Worm (Caenorhabditis elegans) whole organism, late embryonic: ENCODE measurements around the gene Y53F4B.18.

ENCODE experiments used
- C08G9.2 ChIP-seq: sonication (generic microtip); optimal IDR thresholded peaks from 2 replicates; lab custom pipeline; 2016; ENCODE audit warnings: mild to moderate bottlenecking, missing genetic modification characterization, moderate library complexity, missing compliant biosample characterization
- ama-1 ChIP-seq: fragments of 150-350 bp; optimal IDR thresholded peaks from 2 replicates; lab custom pipeline; 2014
- ceh-19 ChIP-seq: fragments of 200-800 bp; sonication (Bioruptor generic); optimal IDR thresholded peaks from 2 replicates; lab custom pipeline; 2018; ENCODE audit warnings: mild to moderate bottlenecking, missing genetic modification characterization, missing compliant biosample characterization
- ceh-31 ChIP-seq: sonication (generic microtip); optimal IDR thresholded peaks from 2 replicates; lab custom pipeline; 2016; ENCODE audit warnings: missing genetic modification characterization, missing compliant biosample characterization
- ceh-48 ChIP-seq: sonication (generic microtip); optimal IDR thresholded peaks from 2 replicates; lab custom pipeline; 2016; ENCODE audit warnings: missing genetic modification characterization, inconsistent platforms, missing compliant biosample characterization
- ceh-6 ChIP-seq: fragments of 200-800 bp; sonication (Bioruptor generic); optimal IDR thresholded peaks from 2 replicates; lab custom pipeline; 2018; ENCODE audit warnings: mild to moderate bottlenecking, missing genetic modification characterization, missing compliant biosample characterization
- ceh-9 ChIP-seq: sonication (generic microtip); optimal IDR thresholded peaks from 2 replicates; lab custom pipeline; 2016; ENCODE audit warnings: mild to moderate bottlenecking, missing genetic modification characterization, inconsistent platforms, missing compliant biosample characterization
- elt-2 ChIP-seq: sonication (generic microtip); optimal IDR thresholded peaks from 2 replicates; lab custom pipeline; 2016; ENCODE audit warnings: missing genetic modification reagents, missing genetic modification characterization, missing compliant biosample characterization
- elt-4 ChIP-seq: sonication (generic microtip); optimal IDR thresholded peaks from 2 replicates; lab custom pipeline; 2016; ENCODE audit warnings: missing genetic modification characterization, missing compliant biosample characterization
- ets-4 ChIP-seq: sonication (generic microtip); optimal IDR thresholded peaks from 2 replicates; lab custom pipeline; 2016; ENCODE audit warnings: missing genetic modification characterization, missing compliant biosample characterization
- fax-1 ChIP-seq: sonication (generic microtip); optimal IDR thresholded peaks from 2 replicates; lab custom pipeline; 2016; ENCODE audit warnings: missing genotype, missing genetic modification characterization, missing compliant biosample characterization
- hlh-13 ChIP-seq: fragments of 200-800 bp; sonication (Bioruptor generic); optimal IDR thresholded peaks from 2 replicates; lab custom pipeline; 2018; ENCODE audit warnings: mild to moderate bottlenecking, missing genetic modification characterization, missing compliant biosample characterization
- hlh-15 ChIP-seq: sonication (generic microtip); optimal IDR thresholded peaks from 2 replicates; lab custom pipeline; 2016; ENCODE audit warnings: missing genetic modification characterization, missing compliant biosample characterization
- lin-11 ChIP-seq: fragments of 200-800 bp; sonication (Bioruptor generic); optimal IDR thresholded peaks from 2 replicates; lab custom pipeline; 2018; ENCODE audit warnings: mild to moderate bottlenecking, missing genetic modification characterization, missing compliant biosample characterization
- nfya-1 ChIP-seq: sonication (generic microtip); optimal IDR thresholded peaks from 2 replicates; lab custom pipeline; 2017; ENCODE audit warnings: missing genetic modification characterization, mild to moderate bottlenecking, missing compliant biosample characterization, antibody characterized with exemption, moderate library complexity
- nhr-232 ChIP-seq: sonication (generic microtip); optimal IDR thresholded peaks from 2 replicates; lab custom pipeline; 2016; ENCODE audit warnings: missing genetic modification characterization, missing compliant biosample characterization
- npax-4 ChIP-seq: sonication (generic microtip); optimal IDR thresholded peaks from 2 replicates; lab custom pipeline; 2016; ENCODE audit warnings: missing genetic modification characterization, missing compliant biosample characterization
- pros-1 ChIP-seq: fragments of 150-350 bp; optimal IDR thresholded peaks from 2 replicates; lab custom pipeline; 2014; ENCODE audit warnings: missing biosample characterization, missing genetic modification reagents, missing genetic modification characterization
- ref-2 ChIP-seq: sonication (generic microtip); optimal IDR thresholded peaks from 2 replicates; lab custom pipeline; 2016; ENCODE audit warnings: missing genetic modification characterization, missing compliant biosample characterization
- sox-2 ChIP-seq: fragments of 200-800 bp; sonication (Bioruptor generic); IDR thresholded peaks from 2 replicates; pipeline ENCODE4 v1.3.6; 2022; ENCODE audit warnings: missing genetic modification reagents, missing genetic modification characterization, missing compliant biosample characterization
- syd-9 ChIP-seq: sonication (generic microtip); optimal IDR thresholded peaks from 2 replicates; lab custom pipeline; 2016; ENCODE audit warnings: mild to moderate bottlenecking, missing genetic modification characterization, moderate library complexity, missing compliant biosample characterization
- ttx-3 ChIP-seq: sonication (generic microtip); optimal IDR thresholded peaks from 2 replicates; lab custom pipeline; 2016; ENCODE audit warnings: missing genetic modification reagents, missing genetic modification characterization, missing compliant biosample characterization
- unc-42 ChIP-seq: sonication (generic microtip); optimal IDR thresholded peaks from 2 replicates; lab custom pipeline; 2016; ENCODE audit warnings: missing genotype, missing genetic modification characterization, missing compliant biosample characterization
- zip-5 ChIP-seq: sonication (generic microtip); optimal IDR thresholded peaks from 2 replicates; lab custom pipeline; 2016; ENCODE audit warnings: missing genetic modification characterization, missing compliant biosample characterization

The Y53F4B.18 gene

DNA sequence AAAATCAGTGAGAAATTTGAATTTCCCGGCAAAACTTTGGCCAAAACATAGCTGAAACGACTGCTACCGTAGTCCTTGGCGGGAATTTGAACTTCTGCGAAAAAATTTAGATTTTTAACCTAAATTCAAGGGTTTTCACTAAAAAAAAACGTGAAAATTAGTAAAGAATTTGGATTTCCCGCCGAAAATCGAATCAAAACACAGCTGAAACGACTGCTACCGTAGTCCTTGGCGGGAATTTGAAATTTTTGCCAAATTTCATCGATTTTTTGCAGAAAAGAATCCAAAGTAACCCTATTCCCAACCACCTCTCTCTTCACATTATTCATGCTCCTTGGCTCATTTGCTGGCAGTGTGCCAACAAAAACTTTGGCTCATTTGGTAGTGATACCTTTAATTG, 46.4 kb downstream of the Y53F4B.18 start:
- TF ChIP-seq ama-1 (lab: Kevin White, UChicago) (no peak), ttx-3 (no peak), ceh-48 (tag; lab: Kevin White, UChicago) (no peak), lin-11 (tag; lab: Kevin White, UChicago) (no peak), ceh-19 (GFP tag; lab: Kevin White, UChicago) (no peak), nhr-232 (tag; lab: Kevin White, UChicago) (no peak), ceh-31 (tag; lab: Kevin White, UChicago) (no peak), elt-2 (tag; lab: Kevin White, UChicago) (no peak), nfya-1 (tag; lab: Kevin White, UChicago) (no peak), syd-9 (tag; lab: Kevin White, UChicago) (no peak), ref-2 (tag; lab: Kevin White, UChicago) (no peak), ceh-9 (tag; lab: Kevin White, UChicago) (no peak), pros-1 (tag; lab: Kevin White, UChicago) (no peak), unc-42 (tag; lab: Kevin White, UChicago) (no peak)

DNA sequence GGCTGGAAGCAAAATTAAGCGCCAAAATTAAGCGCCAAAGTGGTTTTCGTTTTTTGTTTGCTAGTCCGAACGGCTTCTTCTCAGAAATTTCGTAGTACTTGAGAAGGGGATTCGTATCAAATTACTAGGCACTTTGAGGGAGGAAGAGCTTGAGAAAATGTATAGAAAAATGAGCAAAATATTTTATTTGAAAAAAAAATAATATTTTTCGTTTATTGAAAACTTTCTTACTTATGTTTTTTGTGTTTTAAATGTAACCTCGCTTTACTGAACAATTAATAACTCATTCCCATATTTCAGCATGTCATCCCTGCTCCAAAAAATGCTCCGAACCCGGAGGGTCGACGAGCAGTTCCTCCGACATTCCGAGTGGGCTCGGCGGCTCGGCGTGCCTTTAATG, 52.5 kb downstream of the Y53F4B.18 start, which contains the start of gene Y53F4B.12:
Gene Y53F4B.12 (plus strand): TSS at position 301 of the 400 bp plus-strand sequence.
- TF ChIP-seq ets-4 (tag; lab: Kevin White, UChicago) = no peak
- no peak for TF ChIP-seq zip-5 (tag; lab: Kevin White, UChicago)
- no peak for TF ChIP-seq sox-2
- no peak for TF ChIP-seq elt-4 (tag; lab: Kevin White, UChicago)
- TF ChIP-seq syd-9 (tag; lab: Kevin White, UChicago) = no peak
- TF ChIP-seq hlh-13 (GFP tag; lab: Kevin White, UChicago) = no peak
- TF ChIP-seq ceh-6 (GFP tag; lab: Kevin White, UChicago) = no peak
- TF ChIP-seq ama-1 (lab: Kevin White, UChicago) = no peak
- no peak for TF ChIP-seq C08G9.2 (tag; lab: Kevin White, UChicago)
- TF ChIP-seq fax-1 (tag; lab: Kevin White, UChicago) = no peak

DNA sequence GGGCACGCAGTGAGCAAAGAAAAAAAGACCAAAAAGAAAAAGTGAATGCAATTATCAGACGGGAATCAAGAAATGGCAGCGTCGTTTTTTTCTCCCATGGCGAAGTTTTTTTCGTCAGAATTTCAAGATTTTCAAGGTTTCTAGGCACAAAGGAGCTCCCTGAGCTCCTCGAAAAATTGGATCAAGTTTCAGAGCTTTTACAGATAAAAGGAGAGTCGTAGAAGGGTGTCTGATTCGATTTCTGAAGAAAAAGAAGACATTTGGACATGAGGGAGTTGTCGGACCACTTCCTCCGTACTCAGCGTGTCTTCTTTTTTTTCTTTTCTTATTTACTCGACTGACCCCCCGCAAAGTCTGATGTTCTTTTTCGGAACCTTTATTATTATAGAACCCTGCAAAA, 55.8 kb downstream of the Y53F4B.18 start:
- peak; percentile 55 for TF ChIP-seq unc-42 (tag; lab: Kevin White, UChicago)
- TF ChIP-seq npax-4 (tag; lab: Kevin White, UChicago) = no peak

DNA sequence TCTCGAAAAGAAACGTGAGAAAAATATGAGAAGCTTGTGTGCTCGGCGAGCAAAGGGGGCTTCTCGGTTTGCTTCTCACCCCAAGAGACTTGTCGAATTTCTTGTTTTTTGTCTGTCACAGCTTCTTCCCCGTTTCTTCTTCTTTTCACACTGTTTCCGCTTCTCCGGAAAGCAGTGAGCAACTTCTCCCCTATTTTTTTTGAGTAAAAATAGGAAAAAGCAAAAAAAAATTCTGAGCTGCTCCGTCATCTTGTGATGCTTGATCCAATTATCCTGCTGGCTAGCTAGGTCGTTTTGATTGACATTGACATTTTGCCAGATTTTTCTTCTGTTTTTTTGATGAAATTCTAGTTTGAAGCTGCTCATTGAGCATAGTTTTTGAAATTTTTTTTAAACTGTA, 57.1 kb downstream of the Y53F4B.18 start, which contains the start of gene Y53F4B.51:
Gene Y53F4B.51 (minus strand): TSS at position 63 of the 400 bp plus-strand sequence.
- TF ChIP-seq unc-42 (tag; lab: Kevin White, UChicago) = peak; percentile 45
- no peak for TF ChIP-seq hlh-15
- TF ChIP-seq elt-2 (tag; lab: Kevin White, UChicago) = no peak
